Worm (Caenorhabditis elegans) whole organism, L4 larva: ENCODE data around the gene Y71H2AM.1.
"Not testable (repeated sequence)": the region's sequence is repeated elsewhere in the genome, so short reads cannot be mapped to it uniquely, and the experiment has no call there.

ENCODE experiments used
- ZK337.2 ChIP-seq: fragments of 200-800 bp; sonication (Bioruptor generic); IDR thresholded peaks from 2 replicates; pipeline ENCODE4 v1.3.6; 2022; ENCODE audit warnings: missing genetic modification reagents, missing genetic modification characterization, missing compliant biosample characterization
- ZK546.5 ChIP-seq, 2 experiments: sonication (generic microtip); optimal IDR thresholded peaks; 2 replicates each; lab custom pipeline; 2017; ENCODE audit warnings: missing biosample characterization in 2 of 2, missing genetic modification characterization in 2 of 2
- ama-1 ChIP-seq: fragments of 150-350 bp; optimal IDR thresholded peaks from 2 replicates; lab custom pipeline; 2014; ENCODE audit warnings: inconsistent platforms, mixed read lengths
- dmd-6 ChIP-seq: fragments of 200-800 bp; sonication (Bioruptor generic); IDR thresholded peaks from 2 replicates; pipeline ENCODE4 v1.3.6; 2022; ENCODE audit warnings: missing genetic modification reagents, missing genetic modification characterization, missing compliant biosample characterization
- dmd-9 ChIP-seq: fragments of 200-800 bp; sonication (Bioruptor generic); IDR thresholded peaks from 2 replicates; pipeline ENCODE4 v1.3.6; 2022; ENCODE audit warnings: missing genetic modification reagents, missing genetic modification characterization, missing compliant biosample characterization
- hlh-11 ChIP-seq: fragments of 200-800 bp; sonication (Bioruptor generic); optimal IDR thresholded peaks from 2 replicates; lab custom pipeline; 2018; ENCODE audit warnings: mild to moderate bottlenecking, missing genetic modification characterization, missing compliant biosample characterization
- lin-39 ChIP-seq: fragments of 150-350 bp; optimal IDR thresholded peaks from 2 replicates; lab custom pipeline; 2014; ENCODE audit warnings: missing biosample characterization, missing genetic modification reagents, missing genetic modification characterization
- nhr-237 ChIP-seq: sonication (generic microtip); optimal IDR thresholded peaks from 2 replicates; lab custom pipeline; 2017; ENCODE audit warnings: missing biosample characterization, missing genetic modification characterization
- nhr-25 ChIP-seq: sonication (generic microtip); optimal IDR thresholded peaks from 2 replicates; lab custom pipeline; 2017; ENCODE audit warnings: missing genetic modification characterization, mild to moderate bottlenecking, missing compliant biosample characterization, antibody characterized with exemption, moderate library complexity, borderline replicate concordance; ENCODE audit not compliant: insufficient read depth
- rbr-2 ChIP-seq: sonication (generic microtip); optimal IDR thresholded peaks from 2 replicates; lab custom pipeline; 2016; ENCODE audit warnings: missing genotype, missing genetic modification characterization, missing compliant biosample characterization
- skn-1 ChIP-seq: fragments of 150-350 bp; optimal IDR thresholded peaks from 2 replicates; lab custom pipeline; 2014; ENCODE audit warnings: missing biosample characterization, missing genetic modification characterization
- unc-39 ChIP-seq: sonication (generic microtip); optimal IDR thresholded peaks from 2 replicates; lab custom pipeline; 2017; ENCODE audit warnings: missing biosample characterization, missing genetic modification characterization
- ztf-11 ChIP-seq: fragments of 150-350 bp; optimal IDR thresholded peaks from 2 replicates; lab custom pipeline; 2014; ENCODE audit warnings: missing biosample characterization, missing genetic modification characterization

ce11 chrIII:2797463-2797862, 29.4 kb upstream of the Y71H2AM.1 start:
- TF ChIP-seq ama-1 (lab: Kevin White, UChicago); ZK546.5 (tag; optimal IDR thresholded peaks at IDR 0.05; lab: Kevin White, UChicago); hlh-11 (tag; lab: Kevin White, UChicago); lin-39 (tag; lab: Kevin White, UChicago); ZK337.2; skn-1 (tag; lab: Kevin White, UChicago); dmd-9 (GFP tag; lab: Robert Waterston, UW); dmd-6 (GFP tag; lab: Robert Waterston, UW); nhr-237 (tag; lab: Kevin White, UChicago); unc-39; rbr-2 (tag; lab: Kevin White, UChicago); nhr-25; ztf-11 (tag; lab: Kevin White, UChicago): not testable (repeated sequence)
